Fruit fly (Drosophila melanogaster): Measurements from ENCODE around the gene CG13251.

The CG13251 gene

DNA sequence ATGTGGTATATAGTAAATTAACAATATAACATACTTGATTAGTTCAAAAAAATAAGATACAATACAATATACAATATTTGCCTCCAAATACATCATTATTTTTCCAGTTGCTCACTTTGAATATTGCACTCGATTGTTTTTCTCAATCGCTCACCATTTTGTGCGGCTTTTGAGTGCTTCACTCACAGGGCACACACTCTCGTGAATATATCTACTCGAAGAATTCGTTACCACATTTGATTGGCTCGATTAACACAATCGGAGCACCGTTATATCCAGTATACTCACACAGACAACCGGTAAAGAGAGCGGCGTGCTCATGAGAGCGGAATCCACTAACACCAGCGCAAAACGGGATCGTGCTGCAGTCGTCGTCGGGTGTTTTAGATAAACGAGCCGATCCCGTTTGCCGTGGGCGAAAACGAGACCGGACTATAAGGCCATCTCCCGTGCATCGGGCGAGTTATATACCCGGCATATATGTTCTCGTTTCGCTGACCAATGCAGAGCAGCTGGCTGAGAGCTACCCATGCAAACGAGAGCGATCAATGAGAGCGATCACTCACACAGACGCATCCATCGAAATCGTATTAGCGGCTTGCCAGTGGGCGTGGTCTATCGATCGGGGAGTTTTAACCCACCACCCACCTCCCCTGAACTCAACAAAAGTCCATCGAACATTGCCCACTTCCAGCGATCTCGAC lies 15.4 kb upstream of the CG13251 start:
- peak; percentile 72 for TF ChIP-seq Jarid2 (GFP tag; optimal IDR thresholded peaks at IDR 0.05)
- peak; percentile 58; the same call in 1 of the 2 replicates for TF ChIP-seq vvl (GFP tag; IDR thresholded peaks at IDR 0.05)
- TF ChIP-seq CG6254 (GFP tag; optimal IDR thresholded peaks at IDR 0.05) = no peak
- TF ChIP-seq chinmo (GFP tag; IDR thresholded peaks at IDR 0.05; ENCODE audit: partially characterized antibody) = peak; percentile 98
- TF ChIP-seq z (GFP tag; IDR thresholded peaks at IDR 0.05) = peak; percentile 99
- no peak for TF ChIP-seq wek (GFP tag; optimal IDR thresholded peaks at IDR 0.05)
- no peak for TF ChIP-seq sob (GFP tag; IDR thresholded peaks at IDR 0.05)
- peak; percentile 3 for TF ChIP-seq CG5180 (GFP tag; optimal IDR thresholded peaks at IDR 0.05)
- no peak for TF ChIP-seq TFAM (GFP tag; optimal IDR thresholded peaks at IDR 0.05)
- peak; percentile 49; the same call in 1 of the 2 replicates for TF ChIP-seq CG13287 (GFP tag; IDR thresholded peaks at IDR 0.05; ENCODE audit: partially characterized antibody)
- TF ChIP-seq jing (GFP tag; optimal IDR thresholded peaks at IDR 0.05) = peak; percentile 56
- TF ChIP-seq ab (GFP tag; optimal IDR thresholded peaks at IDR 0.05) = no peak
- TF ChIP-seq CG3995 (GFP tag; optimal IDR thresholded peaks at IDR 0.05) = no peak
- peak; percentile 82 to 95 for TF ChIP-seq Trl (optimal IDR thresholded peaks at IDR 0.05)
- TF ChIP-seq Trl (GFP tag; optimal IDR thresholded peaks at IDR 0.05) = no peak
- TF ChIP-seq CoRest (tag; optimal IDR thresholded peaks at IDR 0.05) = peak; percentile 18
- TF ChIP-seq Deaf1 (tag; optimal IDR thresholded peaks at IDR 0.05) = peak; percentile 99
- TF ChIP-seq gcm (GFP tag; optimal IDR thresholded peaks at IDR 0.05) = peak; percentile 3
- TF ChIP-seq abd-A (tag; optimal IDR thresholded peaks at IDR 0.05) = peak; percentile 41
- TF ChIP-seq fd64A (GFP tag; optimal IDR thresholded peaks at IDR 0.05) = no peak
- peak; percentile 82 for TF ChIP-seq D (optimal IDR thresholded peaks at IDR 0.05)
- TF ChIP-seq D (GFP tag; optimal IDR thresholded peaks at IDR 0.05) = no peak
- peak; percentile 33; the same call in 1 of the 2 replicates for TF ChIP-seq Adf1 (GFP tag; IDR thresholded peaks at IDR 0.05)
- TF ChIP-seq amos (GFP tag; IDR thresholded peaks at IDR 0.05; ENCODE audit: partially characterized antibody) = peak; percentile 16; the same call in 1 of the 2 replicates
- peak; percentile 59; the same call in 1 of the 2 replicates for TF ChIP-seq sna (GFP tag; IDR thresholded peaks at IDR 0.05; ENCODE audit: partially characterized antibody)
- TF ChIP-seq CG16779 (GFP tag; IDR thresholded peaks at IDR 0.05) = no peak
- TF ChIP-seq nerfin-1 (tag; optimal IDR thresholded peaks at IDR 0.05) = no peak
- no peak for TF ChIP-seq CG10274 (GFP tag; optimal IDR thresholded peaks at IDR 0.05)
- peak; percentile 80 for TF ChIP-seq CG1832 (GFP tag; optimal IDR thresholded peaks at IDR 0.05)
- peak; percentile 31 for TF ChIP-seq bbx (GFP tag; IDR thresholded peaks at IDR 0.05; ENCODE audit: partially characterized antibody)
- no peak for TF ChIP-seq CG1233 (GFP tag; optimal IDR thresholded peaks at IDR 0.05)
- no peak for TF ChIP-seq Doc3 (GFP tag; IDR thresholded peaks at IDR 0.05; ENCODE audit: partially characterized antibody)
- no peak for TF ChIP-seq CG4617 (GFP tag; optimal IDR thresholded peaks at IDR 0.05; ENCODE audit: borderline replicate concordance)
- no peak for TF ChIP-seq bigmax (GFP tag; optimal IDR thresholded peaks at IDR 0.05)
- TF ChIP-seq knrl (GFP tag; IDR thresholded peaks at IDR 0.05; ENCODE audit: partially characterized antibody) = peak; percentile 36; the same call in 1 of the 3 replicates
- peak; percentile 34; the same call in 1 of the 3 replicates for TF ChIP-seq ci (GFP tag; IDR thresholded peaks at IDR 0.05)
- no peak for TF ChIP-seq CG10462 (GFP tag; optimal IDR thresholded peaks at IDR 0.05)
- TF ChIP-seq CG4820 (GFP tag; optimal IDR thresholded peaks at IDR 0.05) = no peak
- TF ChIP-seq tna (GFP tag; IDR thresholded peaks at IDR 0.05; ENCODE audit: partially characterized antibody) = peak; percentile 50; the same call in 1 of the 2 replicates
- peak; percentile 48 for TF ChIP-seq pros (GFP tag; optimal IDR thresholded peaks at IDR 0.05)
- TF ChIP-seq yki (optimal IDR thresholded peaks at IDR 0.05) = peak; percentile 57
- peak; percentile 88 for TF ChIP-seq onecut (GFP tag; IDR thresholded peaks at IDR 0.05)
- TF ChIP-seq tll (GFP tag; optimal IDR thresholded peaks at IDR 0.05) = peak in 1 of 2 experiments; percentile 16
- TF ChIP-seq cg (GFP tag; optimal IDR thresholded peaks at IDR 0.05) = peak; percentile 99
- TF ChIP-seq CG33557 (GFP tag; optimal IDR thresholded peaks at IDR 0.05) = no peak
- TF ChIP-seq CG7839 (tag; optimal IDR thresholded peaks at IDR 0.05) = no peak
- TF ChIP-seq salm (tag; optimal IDR thresholded peaks at IDR 0.05) = no peak
- no peak for TF ChIP-seq gro (GFP tag; optimal IDR thresholded peaks at IDR 0.05)
